Fruit fly (Drosophila melanogaster) whole organism, embryonic: ENCODE data around the gene sob.

ENCODE experiments used
- CG13296 ChIP-seq: fragments of 200-800 bp; sonication (Bioruptor generic); optimal IDR thresholded peaks from 3 replicates; lab custom pipeline; 2018; ENCODE audit warnings: missing biosample characterization, mild to moderate bottlenecking, missing genetic modification characterization
- CG1603 ChIP-seq: fragments of 200-800 bp; sonication (Bioruptor generic); optimal IDR thresholded peaks from 2 replicates; lab custom pipeline; 2019; ENCODE audit warnings: missing biosample characterization, mild to moderate bottlenecking, missing genetic modification characterization, moderate library complexity
- CG4282 ChIP-seq: fragments of 200-800 bp; sonication (Bioruptor generic); optimal IDR thresholded peaks from 2 replicates; lab custom pipeline; 2016; ENCODE audit warnings: missing biosample characterization, missing genetic modification characterization
- CG4854 ChIP-seq: fragments of 200-800 bp; sonication (Bioruptor generic); optimal IDR thresholded peaks from 2 replicates; lab custom pipeline; 2016; ENCODE audit warnings: missing biosample characterization, missing genetic modification characterization, inconsistent platforms
- D ChIP-seq, 2 experiments: fragments of 200-800 bp in 1 of 2; fragments of >200 bp in 1 of 2; sonication (Bioruptor generic) in 1 of 2; optimal IDR thresholded peaks; 2 replicates in 1 of 2; 3 replicates in 1 of 2; lab custom pipeline; 2017; ENCODE audit warnings: mild to moderate bottlenecking in 1 of 2, missing biosample characterization in 1 of 2, missing genetic modification characterization in 1 of 2, missing genetic modification reagents in 1 of 2
- Hey ChIP-seq: fragments of 200-800 bp; sonication (Bioruptor generic); optimal IDR thresholded peaks from 3 replicates; lab custom pipeline; 2018; ENCODE audit warnings: missing biosample characterization, mild to moderate bottlenecking, missing genetic modification characterization
- Taf1 ChIP-seq: fragments of 200-800 bp; sonication (Bioruptor generic); IDR thresholded peaks from 2 replicates; pipeline ENCODE4 v1.3.6; 2022; ENCODE audit warnings: missing biosample characterization, missing genetic modification characterization
- da ChIP-seq: fragments of 200-800 bp; sonication (Bioruptor generic); optimal IDR thresholded peaks from 2 replicates; lab custom pipeline; 2016; ENCODE audit warnings: missing biosample characterization, missing genetic modification characterization
- ewg ChIP-seq: fragments of 200-800 bp; sonication (Bioruptor generic); optimal IDR thresholded peaks from 3 replicates; lab custom pipeline; 2017; ENCODE audit warnings: mild to moderate bottlenecking, missing biosample characterization, missing genetic modification reagents, missing genetic modification characterization
- mirr ChIP-seq: fragments of 200-800 bp; sonication (Bioruptor generic); optimal IDR thresholded peaks from 3 replicates; lab custom pipeline; 2018; ENCODE audit warnings: missing biosample characterization, mild to moderate bottlenecking, missing genetic modification characterization
- pros ChIP-seq: fragments of 200-800 bp; sonication (Bioruptor generic); optimal IDR thresholded peaks from 3 replicates; lab custom pipeline; 2019; ENCODE audit warnings: missing biosample characterization, mild to moderate bottlenecking, missing genetic modification characterization, moderate library complexity

DNA sequence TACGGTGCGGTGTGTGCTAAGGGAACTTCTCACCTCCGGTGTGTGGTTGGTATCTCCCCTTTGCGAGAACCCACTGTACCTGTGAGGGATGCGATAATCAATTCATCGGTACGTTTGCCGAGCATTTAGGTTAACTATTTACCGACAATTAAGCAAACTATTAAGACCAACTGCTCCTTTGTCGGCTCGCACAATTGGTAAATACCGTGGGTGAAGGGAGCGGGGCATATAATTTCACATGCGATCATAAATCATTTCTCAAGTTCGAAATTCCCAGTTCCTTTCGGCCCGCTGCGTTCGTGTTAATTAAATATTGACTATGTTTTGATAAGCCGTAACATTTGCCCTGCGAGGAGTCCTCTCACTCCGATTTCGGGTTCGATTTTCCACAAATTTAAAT is 31.7 kb downstream of the sob start:
- TF ChIP-seq CG13296 (GFP tag; lab: Kevin White, UChicago): no peak
- no peak for TF ChIP-seq Taf1 (GFP tag; lab: Robert Waterston, UW)
- TF ChIP-seq D (optimal IDR thresholded peaks at IDR 0.05; lab: Kevin White, UChicago): no peak
- no peak for TF ChIP-seq D (GFP tag; optimal IDR thresholded peaks at IDR 0.05; lab: Kevin White, UChicago)
- TF ChIP-seq da: no peak
- peak; percentile 11 for TF ChIP-seq CG1603
- TF ChIP-seq CG4282: no peak
- no peak for TF ChIP-seq Hey (tag; lab: Kevin White, UChicago)
- TF ChIP-seq ewg (GFP tag; lab: Kevin White, UChicago): no peak
- no peak for TF ChIP-seq mirr (GFP tag; lab: Kevin White, UChicago)
- TF ChIP-seq CG4854: no peak
- TF ChIP-seq pros (GFP tag; lab: Kevin White, UChicago): peak; percentile 4
